Worm (Caenorhabditis elegans) whole organism, late embryonic: ENCODE measurements around the gene F26F12.8.

Experiments used
- C38D4.7 ChIP-seq: fragments of 200-800 bp; sonication (Bioruptor generic); optimal IDR thresholded peaks from 2 replicates; lab custom pipeline; 2018; ENCODE audit warnings: mild to moderate bottlenecking, missing genetic modification characterization, moderate library complexity, missing compliant biosample characterization
- Y22D7AL.16 ChIP-seq: sonication (generic microtip); optimal IDR thresholded peaks from 2 replicates; lab custom pipeline; 2016; ENCODE audit warnings: missing genetic modification characterization, missing compliant biosample characterization
- ets-4 ChIP-seq: sonication (generic microtip); optimal IDR thresholded peaks from 2 replicates; lab custom pipeline; 2016; ENCODE audit warnings: missing genetic modification characterization, missing compliant biosample characterization
- hlh-6 ChIP-seq: sonication (generic microtip); optimal IDR thresholded peaks from 2 replicates; lab custom pipeline; 2016; ENCODE audit warnings: missing genotype, missing genetic modification characterization, missing compliant biosample characterization
- npax-4 ChIP-seq: sonication (generic microtip); optimal IDR thresholded peaks from 2 replicates; lab custom pipeline; 2016; ENCODE audit warnings: missing genetic modification characterization, missing compliant biosample characterization
- pag-3 ChIP-seq: sonication (generic microtip); optimal IDR thresholded peaks from 2 replicates; lab custom pipeline; 2016; ENCODE audit warnings: missing compliant biosample characterization, missing genetic modification characterization, borderline replicate concordance
- pha-4 ChIP-seq: fragments of 150-350 bp; optimal IDR thresholded peaks from 2 replicates; lab custom pipeline; 2018; ENCODE audit warnings: missing biosample characterization, missing genetic modification reagents, missing genetic modification characterization
- pqm-1 ChIP-seq: sonication (generic microtip); optimal IDR thresholded peaks from 2 replicates; lab custom pipeline; 2016; ENCODE audit warnings: missing genetic modification characterization, missing compliant biosample characterization
- sdc-2 ChIP-seq: sonication (generic microtip); optimal IDR thresholded peaks from 2 replicates; lab custom pipeline; 2016; ENCODE audit warnings: missing genotype, missing genetic modification characterization, missing compliant biosample characterization
- tbx-2 ChIP-seq: sonication (generic microtip); optimal IDR thresholded peaks from 2 replicates; lab custom pipeline; 2016; ENCODE audit warnings: missing genetic modification characterization, missing compliant biosample characterization
- unc-55 ChIP-seq: sonication (generic microtip); optimal IDR thresholded peaks from 2 replicates; lab custom pipeline; 2017; ENCODE audit warnings: missing biosample characterization, missing genetic modification reagents, missing genetic modification characterization

ce11 chrV:5838576-5839366, 23.6 kb downstream of the F26F12.8 start, which contains the start of gene F26F12.2:
- TF ChIP-seq pqm-1 (tag; lab: Kevin White, UChicago) (no peak), hlh-6 (tag; lab: Kevin White, UChicago) (no peak), Y22D7AL.16 (tag; lab: Kevin White, UChicago) (no peak), npax-4 (tag; lab: Kevin White, UChicago) (no peak), tbx-2 (tag; lab: Kevin White, UChicago) (no peak), C38D4.7 (GFP tag; lab: Kevin White, UChicago) (no peak), ets-4 (tag; lab: Kevin White, UChicago) (no peak), unc-55 (GFP tag; lab: Kevin White, UChicago) (no peak), pha-4 (tag; lab: Kevin White, UChicago) (no peak), pag-3 (tag; lab: Kevin White, UChicago) (no peak), sdc-2 (tag; lab: Kevin White, UChicago) (no peak)
